Fruit fly (Drosophila melanogaster) whole organism, pupa: ENCODE results near the gene DENR.

ENCODE experiments used
- CG13204 ChIP-seq: fragments of 200-800 bp; sonication (Bioruptor generic); optimal IDR thresholded peaks from 2 replicates; lab custom pipeline; 2018; ENCODE audit warnings: missing biosample characterization, mild to moderate bottlenecking, missing genetic modification characterization, moderate library complexity
- CG14655 ChIP-seq: fragments of 200-800 bp; sonication (Bioruptor generic); optimal IDR thresholded peaks from 3 replicates; lab custom pipeline; 2017; ENCODE audit warnings: mild to moderate bottlenecking, missing biosample characterization, missing genetic modification reagents, missing genetic modification characterization
- CG17806 ChIP-seq: fragments of 200-800 bp; sonication (Bioruptor generic); optimal IDR thresholded peaks from 2 replicates; lab custom pipeline; 2018; ENCODE audit warnings: missing biosample characterization, mild to moderate bottlenecking, missing genetic modification characterization, moderate library complexity
- CG8159 ChIP-seq: fragments of 200-800 bp; sonication (Bioruptor generic); optimal IDR thresholded peaks from 3 replicates; lab custom pipeline; 2018; ENCODE audit warnings: missing biosample characterization, mild to moderate bottlenecking, missing genetic modification characterization, moderate library complexity
- CG9948 ChIP-seq: fragments of 200-800 bp; sonication (Bioruptor generic); optimal IDR thresholded peaks from 2 replicates; lab custom pipeline; 2018; ENCODE audit warnings: missing biosample characterization, mild to moderate bottlenecking, missing genetic modification characterization, moderate library complexity
- EcR ChIP-seq: fragments of 200-800 bp; sonication (Bioruptor generic); optimal IDR thresholded peaks from 3 replicates; lab custom pipeline; 2019; ENCODE audit warnings: missing biosample characterization, missing genetic modification characterization, mild to moderate bottlenecking, moderate library complexity, missing genetic modification reagents
- Ets98B ChIP-seq: fragments of 200-800 bp; sonication (Bioruptor generic); IDR thresholded peaks from 2 replicates; pipeline ENCODE4 v1.3.6; 2022; ENCODE audit warnings: missing biosample characterization, missing genetic modification characterization
- Pif1A ChIP-seq: fragments of 200-800 bp; sonication (Bioruptor generic); optimal IDR thresholded peaks from 3 replicates; lab custom pipeline; 2016; ENCODE audit warnings: missing biosample characterization, missing genetic modification characterization
- Snoo ChIP-seq: fragments of 200-800 bp; sonication (Bioruptor generic); optimal IDR thresholded peaks from 3 replicates; lab custom pipeline; 2017; ENCODE audit warnings: missing biosample characterization, mild to moderate bottlenecking, missing genetic modification characterization, inconsistent platforms

dm6 chrX:16889510-16889909 lies 3.1 kb upstream of the DENR start, which contains the start of gene CG13002:
- TF ChIP-seq Pif1A (GFP tag; lab: Kevin White, UChicago) (no peak), EcR (GFP tag; lab: Kevin White, UChicago) (no peak), CG13204 (GFP tag; lab: Kevin White, UChicago) (no peak), CG8159 (tag; lab: Kevin White, UChicago) (no peak), Ets98B (no peak), CG17806 (tag; lab: Kevin White, UChicago) (no peak), CG9948 (tag; lab: Kevin White, UChicago) (no peak), CG14655 (no peak), Snoo (no peak)
